Fruit fly (Drosophila melanogaster): Measurements from ENCODE around the gene CG5245.

Gene CG5245

dm6 chr3R:12408160-12408559 is 21.2 kb upstream of the CG5245 start, which contains the start of gene CG5196 (continued):
- TF ChIP-seq knrl (GFP tag; IDR thresholded peaks at IDR 0.05; ENCODE audit: partially characterized antibody) (peak; percentile 66), lbe (GFP tag; optimal IDR thresholded peaks at IDR 0.05) (peak; percentile 66), Spps (tag; optimal IDR thresholded peaks at IDR 0.05) (no peak), dimm (GFP tag; IDR thresholded peaks at IDR 0.05) (no peak), gsb-n (tag; optimal IDR thresholded peaks at IDR 0.05) (peak; percentile 20), crp (GFP tag; optimal IDR thresholded peaks at IDR 0.05) (no peak), lola (GFP tag; optimal IDR thresholded peaks at IDR 0.05) (no peak), ftz-f1 (GFP tag; optimal IDR thresholded peaks at IDR 0.05) (no peak), CG5245 (GFP tag; optimal IDR thresholded peaks at IDR 0.05) (no peak), CG31224 (GFP tag; IDR thresholded peaks at IDR 0.05) (no peak), CG12942 (GFP tag; optimal IDR thresholded peaks at IDR 0.05) (no peak), CG2678 (tag; optimal IDR thresholded peaks at IDR 0.05) (no peak), HLH3B (GFP tag; IDR thresholded peaks at IDR 0.05) (no peak), CG18764 (GFP tag; optimal IDR thresholded peaks at IDR 0.05) (no peak), fd102C (GFP tag; optimal IDR thresholded peaks at IDR 0.05) (no peak), CG11723 (GFP tag; optimal IDR thresholded peaks at IDR 0.05) (no peak), cad (GFP tag; optimal IDR thresholded peaks at IDR 0.05) (no peak), schlank (tag; optimal IDR thresholded peaks at IDR 0.05) (no peak), amos (GFP tag; IDR thresholded peaks at IDR 0.05; ENCODE audit: partially characterized antibody) (peak; percentile 76), Ravus (GFP tag; IDR thresholded peaks at IDR 0.05) (no peak), CG6272 (GFP tag; IDR thresholded peaks at IDR 0.05) (no peak), CG6654 (GFP tag; optimal IDR thresholded peaks at IDR 0.05) (peak; percentile 95), CG9437 (GFP tag; optimal IDR thresholded peaks at IDR 0.05) (no peak), CG4404 (GFP tag; IDR thresholded peaks at IDR 0.05) (no peak), CG4730 (GFP tag; IDR thresholded peaks at IDR 0.05) (no peak), ken (GFP tag; IDR thresholded peaks at IDR 0.05) (no peak), CG9727 (GFP tag; optimal IDR thresholded peaks at IDR 0.05) (no peak), NFAT (GFP tag; IDR thresholded peaks at IDR 0.05) (no peak), tio (GFP tag; optimal IDR thresholded peaks at IDR 0.05) (no peak), NfI (GFP tag; optimal IDR thresholded peaks at IDR 0.05) (peak; percentile 30), Lim3 (GFP tag; IDR thresholded peaks at IDR 0.05) (no peak), slp2 (GFP tag; optimal IDR thresholded peaks at IDR 0.05) (no peak), CG4360 (GFP tag; IDR thresholded peaks at IDR 0.05) (no peak), CG7839 (tag; optimal IDR thresholded peaks at IDR 0.05) (no peak), CG30431 (GFP tag; optimal IDR thresholded peaks at IDR 0.05) (no peak), CG9609 (GFP tag; optimal IDR thresholded peaks at IDR 0.05) (no peak), Six4 (GFP tag; optimal IDR thresholded peaks at IDR 0.05) (no peak), caup (GFP tag; optimal IDR thresholded peaks at IDR 0.05; ENCODE audit: severe bottlenecking) (peak; percentile 18), Sin3A (optimal IDR thresholded peaks at IDR 0.05) (peak; percentile 29), CG13296 (GFP tag; optimal IDR thresholded peaks at IDR 0.05) (no peak), crol (GFP tag; IDR thresholded peaks at IDR 0.05) (no peak), H15 (GFP tag; IDR thresholded peaks at IDR 0.05) (no peak), fd64A (GFP tag; optimal IDR thresholded peaks at IDR 0.05) (no peak), sima (GFP tag; optimal IDR thresholded peaks at IDR 0.05) (no peak), bcd (GFP tag; optimal IDR thresholded peaks at IDR 0.05) (no peak), CG12219 (GFP tag; optimal IDR thresholded peaks at IDR 0.05) (no peak), Gug (GFP tag; IDR thresholded peaks at IDR 0.05) (no peak), sna (GFP tag; IDR thresholded peaks at IDR 0.05; ENCODE audit: partially characterized antibody) (peak; percentile 60), CkIIα-i1 (GFP tag; IDR thresholded peaks at IDR 0.05) (no peak), CG6683 (GFP tag; optimal IDR thresholded peaks at IDR 0.05) (no peak), CG11093 (GFP tag; IDR thresholded peaks at IDR 0.05) (no peak), CG10431 (GFP tag; optimal IDR thresholded peaks at IDR 0.05) (no peak)

Data from whole organism, embryonic.